Worm (Caenorhabditis elegans) whole organism, L4/young adult: ENCODE data around the gene ZK105.14.

Experiments used
- dao-5 ChIP-seq: sonication (generic microtip); optimal IDR thresholded peaks from 2 replicates; lab custom pipeline; 2016; ENCODE audit warnings: missing genotype, missing genetic modification characterization, moderate library complexity, missing compliant biosample characterization
- him-1 ChIP-seq: sonication (generic microtip); optimal IDR thresholded peaks from 2 replicates; lab custom pipeline; 2016; ENCODE audit warnings: missing genotype, missing genetic modification reagents, missing genetic modification characterization, missing compliant biosample characterization

DNA sequence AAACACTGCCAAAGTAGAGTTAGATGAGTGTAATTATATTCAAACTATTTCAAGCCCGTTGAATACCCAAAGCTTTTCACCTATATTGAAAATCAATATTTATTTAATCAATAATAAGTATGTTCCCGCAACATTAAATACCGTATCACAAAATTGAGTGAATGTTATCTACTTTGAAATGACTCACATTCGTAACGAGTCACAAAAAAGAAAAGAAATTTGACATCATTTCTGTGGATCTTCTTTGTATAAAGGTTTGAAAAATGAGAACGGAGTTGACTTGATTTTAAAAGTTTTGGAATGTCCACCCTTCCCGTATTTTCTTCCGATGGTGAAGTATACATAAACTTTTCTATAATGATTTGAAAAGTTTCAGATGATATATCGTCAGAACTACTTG, 13.5 kb upstream of the ZK105.14 start, which contains the start of gene srr-10:
- no peak for TF ChIP-seq him-1 (tag; lab: Kevin White, UChicago)
- TF ChIP-seq dao-5 (tag; lab: Kevin White, UChicago): no peak
